Worm (Caenorhabditis elegans) whole organism, midembryonic: Measurements from ENCODE around the gene cdr-4.
"Not testable (repeated sequence)": the region's sequence is repeated elsewhere in the genome, so short reads cannot be mapped to it uniquely, and the experiment has no call there.

Experiments
- T22C8.4 ChIP-seq: fragments of 200-800 bp; sonication (Bioruptor generic); IDR thresholded peaks from 2 replicates; pipeline ENCODE4 v1.3.6; 2022; ENCODE audit warnings: missing genetic modification characterization, missing compliant biosample characterization
- cog-1 ChIP-seq: sonication (generic microtip); optimal IDR thresholded peaks from 2 replicates; lab custom pipeline; 2016; ENCODE audit warnings: missing genetic modification characterization, missing compliant biosample characterization
- flt-1 ChIP-seq: fragments of 200-800 bp; sonication (Bioruptor generic); IDR thresholded peaks from 2 replicates; pipeline ENCODE4 v1.3.6; 2022; ENCODE audit warnings: missing genetic modification characterization, missing compliant biosample characterization
- klf-2 ChIP-seq: fragments of 200-800 bp; sonication (Bioruptor generic); conservative IDR thresholded peaks from 2 replicates; pipeline ENCODE4 v1.3.6; 2022; ENCODE audit warnings: missing genetic modification reagents, missing genetic modification characterization, missing compliant biosample characterization
- med-1 ChIP-seq: sonication (generic microtip); optimal IDR thresholded peaks from 2 replicates; lab custom pipeline; 2017; ENCODE audit warnings: missing genetic modification characterization, mild to moderate bottlenecking, missing compliant biosample characterization, antibody characterized with exemption, missing genetic modification reagents; ENCODE audit not compliant: insufficient read depth
- ref-1 ChIP-seq: fragments of 200-800 bp; sonication (Bioruptor generic); conservative IDR thresholded peaks from 2 replicates; pipeline ENCODE4 v1.3.6; 2022; ENCODE audit warnings: missing genetic modification reagents, missing genetic modification characterization, missing compliant biosample characterization
- tab-1 ChIP-seq: fragments of 200-800 bp; sonication (Bioruptor generic); IDR thresholded peaks from 2 replicates; pipeline ENCODE4 v1.3.6; 2022; ENCODE audit warnings: missing genetic modification characterization, missing compliant biosample characterization
- ztf-23 ChIP-seq: fragments of 200-800 bp; sonication (Bioruptor generic); IDR thresholded peaks from 2 replicates; pipeline ENCODE4 v1.3.6; 2022; ENCODE audit warnings: missing genetic modification reagents, missing genetic modification characterization, missing compliant biosample characterization
- ztf-29 ChIP-seq: fragments of 200-800 bp; sonication (Bioruptor generic); IDR thresholded peaks from 2 replicates; pipeline ENCODE4 v1.3.6; 2022; ENCODE audit warnings: missing genetic modification reagents, missing genetic modification characterization, missing compliant biosample characterization

cdr-4 gene

ce11 chrV:12397545-12397944 is 10.9 kb downstream of the cdr-4 start, which contains the start of gene K01D12.5:
Gene K01D12.5, plus strand, starts transcription at chrV:12397845.
- TF ChIP-seq ztf-29 (GFP tag; lab: Robert Waterston, UW) (no peak), klf-2 (GFP tag; lab: Robert Waterston, UW) (no peak), ref-1 (GFP tag; lab: Robert Waterston, UW) (no peak), tab-1 (GFP tag; lab: Robert Waterston, UW) (no peak), med-1 (GFP tag; lab: Kevin White, UChicago) (no peak), T22C8.4 (no peak), cog-1 (tag; lab: Kevin White, UChicago) (no peak), flt-1 (GFP tag; lab: Robert Waterston, UW) (no peak), ztf-23 (GFP tag; lab: Robert Waterston, UW) (no peak)

DNA sequence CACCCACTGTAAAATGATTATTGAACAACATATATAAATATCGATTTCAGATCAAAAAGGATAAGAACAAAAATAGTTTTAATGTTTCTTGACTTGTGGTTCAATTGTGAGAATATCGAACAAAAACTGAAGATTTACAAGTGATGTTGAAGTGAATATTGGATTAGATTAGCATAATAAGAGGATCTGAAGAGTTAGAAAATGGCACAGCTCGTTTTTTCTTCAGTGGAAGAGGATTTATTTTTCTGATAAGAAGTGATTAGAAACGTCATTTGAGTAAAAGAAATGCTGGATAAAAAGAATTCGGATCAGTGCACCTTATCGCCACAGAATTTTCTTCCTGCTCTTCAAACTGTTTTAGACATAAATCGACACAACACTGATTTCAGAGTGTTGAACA is 12.7 kb downstream of the cdr-4 start, which contains the start of gene twk-14:
TSS of gene twk-14 (minus strand) at position 8 of the 400 bp plus-strand sequence.
- TF ChIP-seq tab-1 (GFP tag; lab: Robert Waterston, UW) (no peak), cog-1 (tag; lab: Kevin White, UChicago) (no peak), T22C8.4 (no peak), ztf-29 (GFP tag; lab: Robert Waterston, UW) (no peak), flt-1 (GFP tag; lab: Robert Waterston, UW) (no peak), ztf-23 (GFP tag; lab: Robert Waterston, UW) (no peak), ref-1 (GFP tag; lab: Robert Waterston, UW) (no peak), med-1 (GFP tag; lab: Kevin White, UChicago) (no peak), klf-2 (GFP tag; lab: Robert Waterston, UW) (no peak)

DNA sequence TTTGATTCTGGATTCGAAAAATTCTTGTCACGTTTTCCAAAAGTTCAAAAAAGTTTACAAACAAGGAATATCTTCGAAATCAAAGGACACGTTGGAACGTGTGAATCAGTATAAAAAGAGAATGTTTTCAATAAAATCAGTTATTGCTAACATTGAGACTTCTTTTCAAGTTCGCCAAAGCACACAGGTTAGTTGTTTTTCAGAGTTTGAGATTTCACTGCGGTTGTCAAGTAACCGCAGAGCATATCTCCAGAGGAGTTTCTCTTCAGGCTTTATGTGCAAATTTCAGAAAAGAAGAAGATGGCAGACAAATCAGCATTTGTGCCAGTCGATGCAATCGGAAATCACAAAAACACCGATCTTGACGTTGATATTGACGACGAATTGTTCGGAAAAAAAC is 22.3 kb downstream of the cdr-4 start, which contains the start of gene K01D12.15:
TSS of gene K01D12.15 (plus strand) at position 301 of the 400 bp plus-strand sequence.
- no peak for TF ChIP-seq ztf-23 (GFP tag; lab: Robert Waterston, UW)
- TF ChIP-seq T22C8.4, result no peak
- TF ChIP-seq med-1 (GFP tag; lab: Kevin White, UChicago), result no peak
- TF ChIP-seq cog-1 (tag; lab: Kevin White, UChicago), result no peak
- TF ChIP-seq klf-2 (GFP tag; lab: Robert Waterston, UW), result no peak
- no peak for TF ChIP-seq ref-1 (GFP tag; lab: Robert Waterston, UW)
- no peak for TF ChIP-seq flt-1 (GFP tag; lab: Robert Waterston, UW)
- TF ChIP-seq ztf-29 (GFP tag; lab: Robert Waterston, UW), result no peak
- no peak for TF ChIP-seq tab-1 (GFP tag; lab: Robert Waterston, UW)

DNA sequence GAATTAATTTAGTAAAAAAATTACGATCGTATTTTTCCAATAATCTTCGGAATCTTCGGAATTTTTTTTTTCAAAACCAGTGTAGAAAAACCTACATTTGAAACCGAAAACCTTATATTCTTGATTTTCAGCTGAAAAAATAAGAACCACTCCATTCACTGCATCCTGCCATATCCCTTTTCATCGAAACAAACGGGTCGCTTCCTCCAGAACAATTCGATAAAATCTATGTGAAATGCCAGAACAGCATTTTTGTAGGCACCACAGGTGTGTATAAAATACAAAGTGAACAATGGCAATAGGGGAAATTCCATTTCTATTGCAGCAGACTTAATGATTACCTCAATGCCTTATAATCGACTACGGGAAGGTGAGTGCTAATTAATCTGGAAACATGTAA is 31.2 kb downstream of the cdr-4 start, which contains the start of gene K01D12.1:
TSS of gene K01D12.1 (plus strand) at position 301 of the 400 bp plus-strand sequence.
- TF ChIP-seq ztf-29 (GFP tag; lab: Robert Waterston, UW) (no peak), ref-1 (GFP tag; lab: Robert Waterston, UW) (no peak), cog-1 (tag; lab: Kevin White, UChicago) (no peak), tab-1 (GFP tag; lab: Robert Waterston, UW) (no peak), med-1 (GFP tag; lab: Kevin White, UChicago) (no peak), ztf-23 (GFP tag; lab: Robert Waterston, UW) (no peak), flt-1 (GFP tag; lab: Robert Waterston, UW) (no peak), klf-2 (GFP tag; lab: Robert Waterston, UW) (no peak), T22C8.4 (no peak)

ce11 chrV:12374252-12374651 is 34.2 kb downstream of the cdr-4 start, which contains the start of gene F23H12.10:
Gene F23H12.10, minus strand, starts transcription at chrV:12374263.
- not testable (repeated sequence) for TF ChIP-seq T22C8.4; klf-2 (GFP tag; lab: Robert Waterston, UW); ref-1 (GFP tag; lab: Robert Waterston, UW)

- TF ChIP-seq klf-2 (GFP tag; lab: Robert Waterston, UW), result no peak
- TF ChIP-seq ztf-29 (GFP tag; lab: Robert Waterston, UW), result no peak
- no peak for TF ChIP-seq ref-1 (GFP tag; lab: Robert Waterston, UW)
- TF ChIP-seq med-1 (GFP tag; lab: Kevin White, UChicago), result no peak
- no peak for TF ChIP-seq flt-1 (GFP tag; lab: Robert Waterston, UW)
- no peak for TF ChIP-seq T22C8.4
- no peak for TF ChIP-seq tab-1 (GFP tag; lab: Robert Waterston, UW)
- no peak for TF ChIP-seq cog-1 (tag; lab: Kevin White, UChicago)
- no peak for TF ChIP-seq ztf-23 (GFP tag; lab: Robert Waterston, UW)
These were observed 37.0 kb downstream of the cdr-4 start, which contains the start of gene F23H12.7 for ce11 chrV:12371386-12371785. Gene F23H12.7, plus strand, starts transcription at chrV:12371686.

- no peak for TF ChIP-seq ztf-29 (GFP tag; lab: Robert Waterston, UW)
- no peak for TF ChIP-seq tab-1 (GFP tag; lab: Robert Waterston, UW)
- TF ChIP-seq T22C8.4, result no peak
- TF ChIP-seq med-1 (GFP tag; lab: Kevin White, UChicago), result no peak
- TF ChIP-seq ref-1 (GFP tag; lab: Robert Waterston, UW), result no peak
- TF ChIP-seq klf-2 (GFP tag; lab: Robert Waterston, UW), result no peak
- TF ChIP-seq cog-1 (tag; lab: Kevin White, UChicago), result no peak
- TF ChIP-seq flt-1 (GFP tag; lab: Robert Waterston, UW), result no peak
- no peak for TF ChIP-seq ztf-23 (GFP tag; lab: Robert Waterston, UW)
These were observed 39.0 kb downstream of the cdr-4 start, which contains the start of gene gcy-13 for ce11 chrV:12369437-12369836. Gene gcy-13, minus strand, starts transcription at chrV:12369537.

ce11 chrV:12365104-12365503 is 43.3 kb downstream of the cdr-4 start, which contains the start of gene fipr-2:
Gene fipr-2, plus strand, starts transcription at chrV:12365348.
- TF ChIP-seq med-1 (GFP tag; lab: Kevin White, UChicago) (no peak), ztf-29 (GFP tag; lab: Robert Waterston, UW) (no peak), flt-1 (GFP tag; lab: Robert Waterston, UW) (no peak), T22C8.4 (no peak), ztf-23 (GFP tag; lab: Robert Waterston, UW) (no peak), klf-2 (GFP tag; lab: Robert Waterston, UW) (no peak), ref-1 (GFP tag; lab: Robert Waterston, UW) (no peak), tab-1 (GFP tag; lab: Robert Waterston, UW) (no peak), cog-1 (tag; lab: Kevin White, UChicago) (no peak)

ce11 chrV:12361644-12362043 is 46.8 kb downstream of the cdr-4 start, which contains the start of gene fipr-1:
Gene fipr-1, minus strand, starts transcription at chrV:12361744.
- TF ChIP-seq T22C8.4, result no peak
- TF ChIP-seq cog-1 (tag; lab: Kevin White, UChicago), result no peak
- no peak for TF ChIP-seq med-1 (GFP tag; lab: Kevin White, UChicago)
- TF ChIP-seq tab-1 (GFP tag; lab: Robert Waterston, UW), result no peak
- no peak for TF ChIP-seq klf-2 (GFP tag; lab: Robert Waterston, UW)
- TF ChIP-seq ref-1 (GFP tag; lab: Robert Waterston, UW), result no peak
- no peak for TF ChIP-seq flt-1 (GFP tag; lab: Robert Waterston, UW)
- TF ChIP-seq ztf-23 (GFP tag; lab: Robert Waterston, UW), result no peak
- no peak for TF ChIP-seq ztf-29 (GFP tag; lab: Robert Waterston, UW)
